Worm (Caenorhabditis elegans) whole organism, L4/young adult: ENCODE results near the gene nhr-106.

Experiments
- W03F9.2 ChIP-seq: fragments of 150-350 bp; optimal IDR thresholded peaks from 2 replicates; lab custom pipeline; 2014; ENCODE audit warnings: missing biosample characterization, missing genetic modification characterization
- dao-5 ChIP-seq: sonication (generic microtip); optimal IDR thresholded peaks from 2 replicates; lab custom pipeline; 2016; ENCODE audit warnings: missing genotype, missing genetic modification characterization, moderate library complexity, missing compliant biosample characterization
- him-1 ChIP-seq: sonication (generic microtip); optimal IDR thresholded peaks from 2 replicates; lab custom pipeline; 2016; ENCODE audit warnings: missing genotype, missing genetic modification reagents, missing genetic modification characterization, missing compliant biosample characterization

The nhr-106 gene

DNA sequence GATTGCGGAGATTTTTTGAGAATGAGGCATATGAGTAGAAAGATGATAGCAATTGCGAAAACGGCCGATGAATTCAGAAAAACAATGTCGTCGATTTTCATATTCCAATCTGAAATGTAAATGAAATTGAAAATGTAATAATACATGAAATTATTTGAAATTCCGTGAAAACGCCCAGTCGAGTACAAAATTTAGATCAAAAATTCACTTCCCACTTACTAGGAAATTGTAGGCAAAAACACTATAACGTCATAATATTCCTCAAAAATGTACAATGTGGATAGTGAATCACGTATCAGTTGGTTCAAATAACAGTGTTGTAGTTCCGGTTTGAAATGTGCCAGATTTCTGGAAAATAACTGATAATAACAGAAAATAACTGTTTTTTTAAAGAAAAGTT lies 11.8 kb downstream of the nhr-106 start, which contains the start of gene str-256:
Gene str-256, minus strand, starts transcription at position 101 of the 400 bp plus-strand sequence.
- TF ChIP-seq him-1 (tag; lab: Kevin White, UChicago) (no peak), W03F9.2 (tag; lab: Kevin White, UChicago) (no peak), dao-5 (tag; lab: Kevin White, UChicago) (no peak)

ce11 chrV:502803-503273 lies 13.4 kb downstream of the nhr-106 start, which contains the start of gene T01G6.10:
Gene T01G6.10 (minus strand): TSS chrV:503223.
- TF ChIP-seq dao-5 (tag; lab: Kevin White, UChicago), result no peak
- TF ChIP-seq him-1 (tag; lab: Kevin White, UChicago), result no peak
- no peak for TF ChIP-seq W03F9.2 (tag; lab: Kevin White, UChicago)

DNA sequence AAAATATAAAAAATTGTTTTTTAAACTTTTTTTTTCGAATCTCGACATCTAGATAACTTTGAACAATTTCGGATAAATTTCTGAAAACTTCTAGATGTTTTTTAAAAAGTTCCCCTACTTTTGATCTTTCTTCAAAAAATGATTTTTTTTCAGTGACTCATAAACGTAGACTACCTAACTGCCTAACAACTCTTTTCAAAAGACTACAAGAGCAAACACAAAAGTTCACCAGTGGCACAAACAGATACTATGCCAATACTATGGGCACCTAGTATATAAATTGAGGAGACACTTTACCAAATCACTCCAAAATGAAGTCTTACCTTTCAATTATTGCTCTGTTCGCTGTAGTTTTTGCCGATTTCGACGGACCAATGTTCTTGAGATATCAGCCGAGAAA lies 14.3 kb downstream of the nhr-106 start, which contains the start of gene srlf-35:
Gene srlf-35, plus strand, starts transcription at position 301 of the 400 bp plus-strand sequence.
- no peak for TF ChIP-seq him-1 (tag; lab: Kevin White, UChicago)
- no peak for TF ChIP-seq dao-5 (tag; lab: Kevin White, UChicago)
- TF ChIP-seq W03F9.2 (tag; lab: Kevin White, UChicago), result no peak

ce11 chrV:505191-505590 lies 15.8 kb downstream of the nhr-106 start, which contains the start of gene srlf-19:
Gene srlf-19 (plus strand): TSS chrV:505491.
- TF ChIP-seq W03F9.2 (tag; lab: Kevin White, UChicago) (no peak), him-1 (tag; lab: Kevin White, UChicago) (no peak), dao-5 (tag; lab: Kevin White, UChicago) (no peak)

DNA sequence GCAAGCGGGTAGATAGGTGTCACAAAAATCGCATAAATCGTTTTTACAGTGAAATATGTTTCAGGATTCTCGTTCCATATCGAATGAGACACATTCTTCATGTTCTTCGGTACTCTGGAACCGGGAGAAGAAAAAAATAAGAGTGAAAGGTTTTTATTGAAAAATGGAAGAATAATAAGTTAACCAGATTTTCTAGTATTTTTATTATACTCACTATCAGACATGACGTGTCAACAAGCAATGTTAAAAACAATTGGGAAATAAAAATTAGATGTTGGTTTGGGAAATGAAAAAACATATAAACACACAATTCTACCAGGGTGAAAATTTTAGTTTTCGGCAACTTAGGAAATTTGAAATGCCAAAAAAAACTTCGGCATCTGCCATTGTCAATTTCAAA lies 23.0 kb downstream of the nhr-106 start, which contains the start of gene srh-37:
Gene srh-37, minus strand, starts transcription at position 101 of the 400 bp plus-strand sequence.
- TF ChIP-seq him-1 (tag; lab: Kevin White, UChicago), result no peak
- no peak for TF ChIP-seq W03F9.2 (tag; lab: Kevin White, UChicago)
- no peak for TF ChIP-seq dao-5 (tag; lab: Kevin White, UChicago)

DNA sequence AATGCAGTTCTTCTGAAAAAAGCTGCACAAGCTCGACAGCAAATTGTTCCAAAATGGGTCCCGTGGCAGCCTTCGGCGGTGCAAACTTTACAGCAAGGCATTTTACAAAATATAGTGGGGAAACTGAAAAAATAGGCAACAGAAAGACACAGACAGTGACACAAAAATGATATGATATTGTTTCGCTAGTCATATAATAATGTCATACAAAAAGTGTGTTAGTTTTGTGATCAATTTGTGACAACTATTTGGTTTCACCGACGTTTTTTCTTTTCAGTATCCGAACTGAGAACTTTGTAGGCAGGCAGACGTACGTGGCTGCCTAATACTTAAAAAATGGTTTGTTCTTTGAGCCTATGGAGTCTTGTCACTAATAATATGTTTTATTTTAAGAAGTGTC lies 30.0 kb downstream of the nhr-106 start, which contains the start of gene nhr-210:
Gene nhr-210, minus strand, starts transcription at position 101 of the 400 bp plus-strand sequence.
- TF ChIP-seq him-1 (tag; lab: Kevin White, UChicago), result no peak
- TF ChIP-seq W03F9.2 (tag; lab: Kevin White, UChicago), result no peak
- no peak for TF ChIP-seq dao-5 (tag; lab: Kevin White, UChicago)

ce11 chrV:521517-521916 lies 32.1 kb downstream of the nhr-106 start, which contains the start of gene srw-107:
Gene srw-107 (minus strand): TSS chrV:521617.
- TF ChIP-seq dao-5 (tag; lab: Kevin White, UChicago), result no peak
- no peak for TF ChIP-seq him-1 (tag; lab: Kevin White, UChicago)
- TF ChIP-seq W03F9.2 (tag; lab: Kevin White, UChicago), result no peak

DNA sequence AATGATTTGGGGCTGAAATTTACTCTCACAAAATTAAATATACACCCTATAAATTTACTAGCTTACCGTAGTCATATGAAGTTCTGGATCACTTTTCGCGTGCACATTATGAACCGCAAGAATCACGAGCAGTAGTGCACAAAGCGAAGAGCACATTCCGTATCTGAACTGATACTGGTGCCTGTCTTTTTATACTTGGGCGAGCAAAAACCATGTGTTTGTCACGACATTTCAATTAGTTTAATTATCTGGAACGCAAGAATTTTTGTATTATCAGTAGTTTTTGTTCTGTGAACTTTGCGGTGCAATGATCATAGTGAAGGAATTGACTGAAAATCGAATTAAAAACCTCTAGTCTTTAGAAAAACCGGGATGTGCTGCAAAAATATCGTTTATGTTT lies 34.6 kb downstream of the nhr-106 start, which contains the start of gene lipl-3:
Gene lipl-3, minus strand, starts transcription at position 161 of the 400 bp plus-strand sequence.
- TF ChIP-seq him-1 (tag; lab: Kevin White, UChicago), result no peak
- TF ChIP-seq W03F9.2 (tag; lab: Kevin White, UChicago), result no peak
- no peak for TF ChIP-seq dao-5 (tag; lab: Kevin White, UChicago)

DNA sequence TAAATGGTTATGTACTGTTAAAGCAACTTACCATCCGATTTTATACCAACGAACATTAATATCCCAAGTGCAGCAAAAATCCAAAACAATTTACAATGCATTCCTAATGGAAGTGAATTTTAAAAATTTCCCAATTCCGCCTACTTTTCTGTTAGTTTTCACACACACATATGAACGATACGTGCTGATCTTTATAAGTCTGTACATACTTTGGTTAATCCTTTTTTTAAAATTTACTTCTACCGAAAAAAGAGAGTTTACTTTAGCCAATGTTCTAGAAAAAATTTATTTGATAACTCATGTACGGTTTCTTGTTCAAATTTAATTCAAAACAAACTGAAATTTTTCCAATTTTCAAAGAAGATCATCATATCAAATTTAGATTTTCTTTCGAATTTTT lies 35.6 kb downstream of the nhr-106 start, which contains the start of gene R11G11.16:
Gene R11G11.16, minus strand, starts transcription at position 101 of the 400 bp plus-strand sequence.
- no peak for TF ChIP-seq W03F9.2 (tag; lab: Kevin White, UChicago)
- no peak for TF ChIP-seq him-1 (tag; lab: Kevin White, UChicago)
- no peak for TF ChIP-seq dao-5 (tag; lab: Kevin White, UChicago)

- no peak for TF ChIP-seq W03F9.2 (tag; lab: Kevin White, UChicago)
- no peak for TF ChIP-seq him-1 (tag; lab: Kevin White, UChicago)
- no peak for TF ChIP-seq dao-5 (tag; lab: Kevin White, UChicago)
These were observed 38.2 kb downstream of the nhr-106 start, which contains the start of gene srw-108 for ce11 chrV:527602-528001. Gene srw-108 (plus strand): TSS chrV:527902.

DNA sequence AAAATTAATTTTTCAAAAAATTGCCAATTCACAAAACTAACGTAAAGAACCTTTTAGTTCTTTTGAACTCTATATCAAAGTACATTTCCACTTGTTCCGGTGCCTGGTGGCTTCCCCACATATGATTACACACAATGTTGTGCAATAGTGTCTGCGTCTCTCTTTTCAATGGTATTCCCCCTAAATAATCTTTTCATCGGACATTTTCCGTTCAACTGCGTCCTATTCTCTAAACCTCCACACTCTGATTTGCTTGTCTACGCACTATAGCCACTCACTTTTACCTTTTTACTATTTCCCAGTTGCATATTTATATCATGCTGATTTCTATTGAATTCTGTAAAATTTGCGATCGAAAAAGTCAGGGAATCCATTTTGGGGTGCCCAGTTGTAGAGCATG lies 42.6 kb downstream of the nhr-106 start, which contains the start of gene nhr-58:
Gene nhr-58, plus strand, starts transcription at position 214 of the 400 bp plus-strand sequence.
- TF ChIP-seq him-1 (tag; lab: Kevin White, UChicago), result no peak
- TF ChIP-seq W03F9.2 (tag; lab: Kevin White, UChicago), result no peak
- TF ChIP-seq dao-5 (tag; lab: Kevin White, UChicago), result no peak

DNA sequence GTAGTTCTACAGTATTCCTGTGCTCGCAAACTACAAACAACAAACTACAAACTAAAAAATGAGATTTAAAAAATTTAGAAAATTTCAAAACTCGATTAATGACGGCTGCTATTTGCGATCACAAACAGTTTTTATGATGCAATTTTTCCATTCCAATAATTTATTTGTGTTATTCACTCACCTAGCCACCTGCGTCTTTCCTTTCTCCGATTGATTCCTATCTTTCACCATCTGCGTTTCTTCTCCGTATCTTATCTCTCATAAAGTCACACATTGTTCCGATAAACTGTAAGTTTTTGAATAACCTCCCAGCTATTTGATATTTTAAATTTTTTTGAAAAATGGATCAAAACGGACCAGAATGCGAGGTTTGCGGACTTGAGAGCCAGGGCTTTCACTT lies 44.8 kb downstream of the nhr-106 start, which contains the start of gene nhr-132:
Gene nhr-132, plus strand, starts transcription at position 271 of the 400 bp plus-strand sequence.
- TF ChIP-seq dao-5 (tag; lab: Kevin White, UChicago) (no peak), W03F9.2 (tag; lab: Kevin White, UChicago) (no peak), him-1 (tag; lab: Kevin White, UChicago) (no peak)

ce11 chrV:536571-536970 lies 47.2 kb downstream of the nhr-106 start, which contains the start of gene C14C6.5:
Gene C14C6.5 (plus strand): TSS chrV:536628.
- TF ChIP-seq him-1 (tag; lab: Kevin White, UChicago) (no peak), dao-5 (tag; lab: Kevin White, UChicago) (no peak), W03F9.2 (tag; lab: Kevin White, UChicago) (no peak)
